Worm (Caenorhabditis elegans) whole organism, L2 larva: ENCODE results near the gene C47D12.2.

ENCODE experiments used
- C34F6.9 ChIP-seq: fragments of 150-350 bp; optimal IDR thresholded peaks from 2 replicates; lab custom pipeline; 2014; ENCODE audit warnings: missing biosample characterization, missing genetic modification characterization
- R02D3.7 ChIP-seq: fragments of 150-350 bp; optimal IDR thresholded peaks from 2 replicates; lab custom pipeline; 2014; ENCODE audit warnings: missing biosample characterization, missing genetic modification characterization
- Y55F3AM.14 ChIP-seq: fragments of 200-800 bp; sonication (Bioruptor generic); optimal IDR thresholded peaks from 2 replicates; lab custom pipeline; 2018; ENCODE audit warnings: mild to moderate bottlenecking, missing genetic modification characterization, missing compliant biosample characterization
- alr-1 ChIP-seq: fragments of 150-350 bp; optimal IDR thresholded peaks from 2 replicates; lab custom pipeline; 2014; ENCODE audit warnings: missing biosample characterization, missing genetic modification characterization
- aly-2 ChIP-seq: fragments of 150-350 bp; optimal IDR thresholded peaks from 2 replicates; lab custom pipeline; 2014; ENCODE audit warnings: missing biosample characterization, missing genetic modification characterization
- ama-1 ChIP-seq: fragments of 150-350 bp; optimal IDR thresholded peaks from 2 replicates; lab custom pipeline; 2018; ENCODE audit warnings: inconsistent platforms
- blmp-1 ChIP-seq: sonication (generic microtip); optimal IDR thresholded peaks from 2 replicates; lab custom pipeline; 2017; ENCODE audit warnings: missing genetic modification characterization, mild to moderate bottlenecking, missing compliant biosample characterization, antibody characterized with exemption, moderate library complexity; ENCODE audit not compliant: insufficient read depth
- ceh-82 ChIP-seq: fragments of 150-350 bp; optimal IDR thresholded peaks from 2 replicates; lab custom pipeline; 2014; ENCODE audit warnings: missing biosample characterization, missing genetic modification characterization
- crh-2 ChIP-seq: sonication (generic microtip); optimal IDR thresholded peaks from 2 replicates; lab custom pipeline; 2017; ENCODE audit warnings: missing biosample characterization, missing genetic modification characterization
- dmd-4 ChIP-seq: sonication (generic microtip); optimal IDR thresholded peaks from 2 replicates; lab custom pipeline; 2017; ENCODE audit warnings: missing biosample characterization, missing genetic modification characterization
- egl-27 ChIP-seq: sonication (generic microtip); optimal IDR thresholded peaks from 3 replicates; lab custom pipeline; 2017; ENCODE audit warnings: missing biosample characterization, missing genetic modification reagents, missing genetic modification characterization
- elt-1 ChIP-seq: fragments of 150-350 bp; optimal IDR thresholded peaks from 2 replicates; lab custom pipeline; 2014; ENCODE audit warnings: missing biosample characterization, missing genetic modification characterization
- elt-3 ChIP-seq: sonication (generic microtip); optimal IDR thresholded peaks from 2 replicates; lab custom pipeline; 2017; ENCODE audit warnings: missing biosample characterization, missing genetic modification characterization
- fos-1 ChIP-seq: fragments of 150-350 bp; optimal IDR thresholded peaks from 2 replicates; lab custom pipeline; 2014; ENCODE audit warnings: missing biosample characterization, missing genetic modification characterization
- gmeb-1 ChIP-seq: fragments of 150-350 bp; optimal IDR thresholded peaks from 2 replicates; lab custom pipeline; 2014; ENCODE audit warnings: missing biosample characterization, missing genetic modification characterization
- lin-11 ChIP-seq: fragments of 150-350 bp; sonication (generic microtip); optimal IDR thresholded peaks from 2 replicates; lab custom pipeline; 2014; ENCODE audit warnings: missing biosample characterization, missing genetic modification characterization, inconsistent platforms, mixed read lengths
- lin-13 ChIP-seq: fragments of 150-350 bp; optimal IDR thresholded peaks from 2 replicates; lab custom pipeline; 2014; ENCODE audit warnings: missing biosample characterization, missing genetic modification reagents, missing genetic modification characterization
- lin-39 ChIP-seq: fragments of 150-350 bp; optimal IDR thresholded peaks from 2 replicates; lab custom pipeline; 2014; ENCODE audit warnings: missing biosample characterization, missing genetic modification reagents, missing genetic modification characterization
- lsy-2 ChIP-seq, 2 experiments: fragments of 150-350 bp in 1 of 2; sonication (generic microtip) in 1 of 2; optimal IDR thresholded peaks; 2 replicates each; lab custom pipeline; 2014 to 2017; ENCODE audit warnings: missing biosample characterization in 2 of 2, missing genetic modification characterization in 2 of 2
- mab-5 ChIP-seq: fragments of 150-350 bp; optimal IDR thresholded peaks from 2 replicates; lab custom pipeline; 2014; ENCODE audit warnings: missing biosample characterization, missing genetic modification characterization
- nhr-10 ChIP-seq: sonication (generic microtip); optimal IDR thresholded peaks from 2 replicates; lab custom pipeline; 2017; ENCODE audit warnings: missing biosample characterization, missing genetic modification characterization
- nhr-11 ChIP-seq: fragments of 150-350 bp; optimal IDR thresholded peaks from 2 replicates; lab custom pipeline; 2014; ENCODE audit warnings: missing biosample characterization, missing genetic modification characterization
- nhr-129 ChIP-seq: fragments of 150-350 bp; optimal IDR thresholded peaks from 2 replicates; lab custom pipeline; 2014; ENCODE audit warnings: missing biosample characterization, missing genetic modification characterization
- nhr-21 ChIP-seq: fragments of 150-350 bp; optimal IDR thresholded peaks from 2 replicates; lab custom pipeline; 2014; ENCODE audit warnings: missing biosample characterization, missing genetic modification characterization
- nhr-23 ChIP-seq: fragments of 150-350 bp; optimal IDR thresholded peaks from 2 replicates; lab custom pipeline; 2014; ENCODE audit warnings: missing biosample characterization, missing genetic modification reagents, missing genetic modification characterization
- nhr-237 ChIP-seq: fragments of 150-350 bp; optimal IDR thresholded peaks from 2 replicates; lab custom pipeline; 2014; ENCODE audit warnings: missing biosample characterization, missing genetic modification characterization
- nhr-25 ChIP-seq: fragments of 150-350 bp; sonication (generic microtip); optimal IDR thresholded peaks from 3 replicates; lab custom pipeline; 2014; ENCODE audit warnings: missing biosample characterization, missing genetic modification characterization
- nhr-6 ChIP-seq: fragments of 150-350 bp; optimal IDR thresholded peaks from 2 replicates; lab custom pipeline; 2014; ENCODE audit warnings: missing biosample characterization, missing genetic modification characterization
- nhr-77 ChIP-seq: fragments of 150-350 bp; optimal IDR thresholded peaks from 2 replicates; lab custom pipeline; 2014; ENCODE audit warnings: missing biosample characterization, missing genetic modification characterization
- peb-1 ChIP-seq: fragments of 150-350 bp; optimal IDR thresholded peaks from 2 replicates; lab custom pipeline; 2014; ENCODE audit warnings: missing biosample characterization, missing genetic modification characterization
- sem-4 ChIP-seq: fragments of 150-350 bp; optimal IDR thresholded peaks from 2 replicates; lab custom pipeline; 2014; ENCODE audit warnings: missing biosample characterization, missing genetic modification reagents, missing genetic modification characterization
- skn-1 ChIP-seq: sonication (generic microtip); optimal IDR thresholded peaks from 2 replicates; lab custom pipeline; 2017; ENCODE audit warnings: missing biosample characterization, missing genetic modification characterization
- sma-3 ChIP-seq: sonication (generic microtip); optimal IDR thresholded peaks from 2 replicates; lab custom pipeline; 2016; ENCODE audit warnings: missing genetic modification reagents, missing genetic modification characterization, missing compliant biosample characterization
- sma-9 ChIP-seq, 2 experiments: fragments of 150-350 bp in 1 of 2; sonication (generic microtip) in 1 of 2; optimal IDR thresholded peaks; 2 replicates each; lab custom pipeline; 2014 to 2016; ENCODE audit warnings: missing genetic modification characterization in 2 of 2, mild to moderate bottlenecking in 1 of 2, missing biosample characterization in 1 of 2, missing compliant biosample characterization in 1 of 2, missing genetic modification reagents in 1 of 2, moderate library complexity in 1 of 2
- unc-55 ChIP-seq: fragments of 150-350 bp; sonication (generic microtip); optimal IDR thresholded peaks from 3 replicates; lab custom pipeline; 2014; ENCODE audit warnings: missing biosample characterization, missing genetic modification reagents, missing genetic modification characterization
- unc-62 ChIP-seq: fragments of 150-350 bp; optimal IDR thresholded peaks from 2 replicates; lab custom pipeline; 2014; ENCODE audit warnings: missing biosample characterization, missing genetic modification reagents, missing genetic modification characterization
- zag-1 ChIP-seq: fragments of 150-350 bp; optimal IDR thresholded peaks from 2 replicates; lab custom pipeline; 2014; ENCODE audit warnings: missing biosample characterization, missing genetic modification characterization
- ztf-1 ChIP-seq: fragments of 200-800 bp; sonication (Bioruptor generic); conservative IDR thresholded peaks from 2 replicates; pipeline ENCODE4 v1.3.6; 2022; ENCODE audit warnings: missing genetic modification characterization, missing compliant biosample characterization
- ztf-11 ChIP-seq: sonication (generic microtip); optimal IDR thresholded peaks from 2 replicates; lab custom pipeline; 2017; ENCODE audit warnings: missing biosample characterization, missing genetic modification characterization
- ztf-4 ChIP-seq: fragments of 150-350 bp; optimal IDR thresholded peaks from 2 replicates; lab custom pipeline; 2014; ENCODE audit warnings: missing biosample characterization, missing genetic modification characterization

C47D12.2 gene

ce11 chrII:11688011-11688410 is 11.9 kb downstream of the C47D12.2 start:
- TF ChIP-seq unc-55 (GFP tag; lab: Kevin White, UChicago) = peak; percentile 9
- no peak for TF ChIP-seq nhr-21 (tag; lab: Kevin White, UChicago)
- peak; percentile 16 for TF ChIP-seq C34F6.9 (tag; lab: Kevin White, UChicago)
- TF ChIP-seq, all 48 proteins: peak for 2

- TF ChIP-seq C34F6.9 (tag; lab: Kevin White, UChicago) (no peak), skn-1 (no peak)
These were observed 12.5 kb downstream of the C47D12.2 start, which contains the start of gene kel-1 for ce11 chrII:11688643-11689042. TSS of gene kel-1 (plus strand) at chrII:11688943.

ce11 chrII:11689941-11690340 is 13.8 kb downstream of the C47D12.2 start:
- TF ChIP-seq ztf-4 (tag; lab: Kevin White, UChicago) (no peak), elt-3 (no peak), fos-1 (tag; lab: Kevin White, UChicago) (no peak), ama-1 (lab: Kevin White, UChicago) (no peak), ceh-82 (tag; lab: Kevin White, UChicago) (no peak), Y55F3AM.14 (GFP tag; lab: Kevin White, UChicago) (no peak), sma-3 (no peak), ztf-11 (tag; lab: Kevin White, UChicago) (no peak), nhr-11 (tag; lab: Kevin White, UChicago) (no peak), lin-39 (tag; lab: Kevin White, UChicago) (no peak), skn-1 (no peak), egl-27 (tag; lab: Kevin White, UChicago) (no peak), gmeb-1 (tag; lab: Kevin White, UChicago) (no peak), nhr-77 (tag; lab: Kevin White, UChicago) (no peak), nhr-21 (tag; lab: Kevin White, UChicago) (no peak)

- TF ChIP-seq R02D3.7 (tag; lab: Kevin White, UChicago) = no peak
- no peak for TF ChIP-seq nhr-237 (tag; lab: Kevin White, UChicago)
- no peak for TF ChIP-seq nhr-77 (tag; lab: Kevin White, UChicago)
- TF ChIP-seq aly-2 (tag; lab: Kevin White, UChicago) = no peak
- no peak for TF ChIP-seq nhr-25 (tag; lab: Kevin White, UChicago)
- no peak for TF ChIP-seq skn-1
- TF ChIP-seq ceh-82 (tag; lab: Kevin White, UChicago) = no peak
- TF ChIP-seq sem-4 (tag; lab: Kevin White, UChicago) = no peak
- no peak for TF ChIP-seq dmd-4
These were observed 14.8 kb downstream of the C47D12.2 start for ce11 chrII:11690868-11691267.

ce11 chrII:11694432-11694831 is 18.3 kb downstream of the C47D12.2 start:
- TF ChIP-seq alr-1 (tag; lab: Kevin White, UChicago) (no peak), crh-2 (peak; percentile 27), peb-1 (tag; lab: Kevin White, UChicago) (no peak), unc-55 (GFP tag; lab: Kevin White, UChicago) (peak; percentile 50), sma-9 (GFP tag; optimal IDR thresholded peaks at IDR 0.05; lab: Kevin White, UChicago) (no peak), sma-9 (tag; optimal IDR thresholded peaks at IDR 0.05; lab: Kevin White, UChicago) (no peak), mab-5 (tag; lab: Kevin White, UChicago) (no peak), nhr-25 (tag; lab: Kevin White, UChicago) (peak; percentile 8), unc-62 (GFP tag; lab: Kevin White, UChicago) (no peak), gmeb-1 (tag; lab: Kevin White, UChicago) (peak; percentile 16), elt-1 (tag; lab: Kevin White, UChicago) (no peak), elt-3 (no peak), nhr-6 (tag; lab: Kevin White, UChicago) (no peak), ztf-1 (GFP tag; lab: Robert Waterston, UW) (no peak), lin-39 (tag; lab: Kevin White, UChicago) (no peak), lsy-2 (tag; optimal IDR thresholded peaks at IDR 0.05; lab: Kevin White, UChicago) (peak in 1 of 2 experiments; percentile 56), lin-13 (no peak), sma-3 (no peak), R02D3.7 (tag; lab: Kevin White, UChicago) (no peak), aly-2 (tag; lab: Kevin White, UChicago) (no peak), skn-1 (no peak), fos-1 (tag; lab: Kevin White, UChicago) (peak; percentile 2), nhr-23 (no peak), zag-1 (no peak), blmp-1 (tag; lab: Kevin White, UChicago) (no peak), ztf-11 (tag; lab: Kevin White, UChicago) (no peak), nhr-129 (tag; lab: Kevin White, UChicago) (peak; percentile 42), lin-11 (tag; lab: Kevin White, UChicago) (no peak), nhr-10 (no peak), C34F6.9 (tag; lab: Kevin White, UChicago) (peak; percentile 44)
- TF ChIP-seq, all 48 proteins: peak for 8
